Fruit fly (Drosophila melanogaster) whole organism, embryonic: ENCODE data around the gene Wdr92.

ENCODE experiments used
- Abd-B ChIP-seq: fragments of 200-800 bp; sonication (Bioruptor generic); optimal IDR thresholded peaks from 2 replicates; lab custom pipeline; 2018; ENCODE audit warnings: missing biosample characterization, mild to moderate bottlenecking, missing genetic modification characterization, moderate library complexity
- Adf1 ChIP-seq: fragments of 200-800 bp; sonication (Bioruptor generic); IDR thresholded peaks from 2 replicates; pipeline ENCODE4 v1.3.6; 2022; ENCODE audit warnings: missing biosample characterization, missing genetic modification characterization
- CG10321 ChIP-seq: fragments of 200-800 bp; sonication (Bioruptor generic); IDR thresholded peaks from 2 replicates; pipeline ENCODE4 v1.3.6; 2022; ENCODE audit warnings: missing biosample characterization, missing genetic modification characterization
- CG10543 ChIP-seq: fragments of 200-800 bp; sonication (Bioruptor generic); optimal IDR thresholded peaks from 3 replicates; lab custom pipeline; 2017; ENCODE audit warnings: missing biosample characterization, mild to moderate bottlenecking, missing genetic modification characterization, moderate library complexity
- CG11247 ChIP-seq: fragments of 200-800 bp; sonication (Bioruptor generic); IDR thresholded peaks from 2 replicates; pipeline ENCODE4 v1.3.6; 2022; ENCODE audit warnings: missing biosample characterization, missing genetic modification characterization
- CG13894 ChIP-seq: fragments of 200-800 bp; sonication (Bioruptor generic); optimal IDR thresholded peaks from 3 replicates; lab custom pipeline; 2018; ENCODE audit warnings: missing biosample characterization, mild to moderate bottlenecking, missing genetic modification characterization, moderate library complexity
- CG14050 ChIP-seq: fragments of 200-800 bp; sonication (Bioruptor generic); IDR thresholded peaks from 3 replicates; pipeline ENCODE4 v1.3.6; 2022; ENCODE audit warnings: missing biosample characterization, missing genetic modification characterization
- CG15011 ChIP-seq: fragments of 200-800 bp; sonication (Bioruptor generic); optimal IDR thresholded peaks from 3 replicates; lab custom pipeline; 2018; ENCODE audit warnings: missing biosample characterization, mild to moderate bottlenecking, missing genetic modification characterization
- CG18599 ChIP-seq: fragments of 200-800 bp; sonication (Bioruptor generic); optimal IDR thresholded peaks from 3 replicates; lab custom pipeline; 2017; ENCODE audit warnings: missing biosample characterization, missing genetic modification characterization, mild to moderate bottlenecking, moderate library complexity, missing genetic modification reagents
- CG30020 ChIP-seq: fragments of 200-800 bp; optimal IDR thresholded peaks from 2 replicates; lab custom pipeline; 2019; ENCODE audit warnings: missing biosample characterization, mild to moderate bottlenecking, missing genetic modification characterization, moderate library complexity
- CG32767 ChIP-seq: fragments of 200-800 bp; sonication (Bioruptor generic); IDR thresholded peaks from 2 replicates; pipeline ENCODE4 v1.3.6; 2022; ENCODE audit warnings: missing biosample characterization, missing genetic modification characterization
- CG3838 ChIP-seq: fragments of 200-800 bp; sonication (Bioruptor generic); optimal IDR thresholded peaks from 3 replicates; lab custom pipeline; 2016; ENCODE audit warnings: missing biosample characterization, missing genetic modification characterization
- CG5180 ChIP-seq: fragments of 200-800 bp; sonication (Bioruptor generic); optimal IDR thresholded peaks from 3 replicates; lab custom pipeline; 2017; ENCODE audit warnings: missing biosample characterization, missing genetic modification characterization, mild to moderate bottlenecking, moderate library complexity, missing genetic modification reagents
- CG6175 ChIP-seq: fragments of 200-800 bp; sonication (Bioruptor generic); IDR thresholded peaks from 3 replicates; pipeline ENCODE4 v1.3.6; 2022; ENCODE audit warnings: missing biosample characterization, missing genetic modification characterization
- CG6765 ChIP-seq: fragments of 200-800 bp; sonication (Bioruptor generic); optimal IDR thresholded peaks from 3 replicates; lab custom pipeline; 2017; ENCODE audit warnings: missing biosample characterization, mild to moderate bottlenecking, missing genetic modification characterization
- CG7271 ChIP-seq: fragments of 200-800 bp; sonication (Bioruptor generic); optimal IDR thresholded peaks from 2 replicates; lab custom pipeline; 2018; ENCODE audit warnings: missing biosample characterization, mild to moderate bottlenecking, missing genetic modification characterization, moderate library complexity
- CG8359 ChIP-seq: fragments of 200-800 bp; sonication (Bioruptor generic); optimal IDR thresholded peaks from 2 replicates; lab custom pipeline; 2017; ENCODE audit warnings: missing biosample characterization, mild to moderate bottlenecking, missing genetic modification characterization, borderline replicate concordance
- Chrac-16 ChIP-seq: fragments of 200-800 bp; sonication (Bioruptor generic); optimal IDR thresholded peaks from 3 replicates; lab custom pipeline; 2016; ENCODE audit warnings: missing biosample characterization, missing genetic modification characterization
- Doc3 ChIP-seq: fragments of 200-800 bp; sonication (Bioruptor generic); IDR thresholded peaks from 3 replicates; pipeline ENCODE4 v1.3.6; 2022; ENCODE audit warnings: missing biosample characterization, missing genetic modification characterization; ENCODE audit not compliant: partially characterized antibody
- E2f2 ChIP-seq: fragments of 200-800 bp; sonication (Bioruptor generic); IDR thresholded peaks from 2 replicates; pipeline ENCODE4 v1.3.6; 2022; ENCODE audit warnings: missing biosample characterization, missing genetic modification characterization
- H15 ChIP-seq: fragments of 200-800 bp; sonication (Bioruptor generic); IDR thresholded peaks from 3 replicates; pipeline ENCODE4 v1.3.6; 2022; ENCODE audit warnings: missing biosample characterization, missing genetic modification characterization
- HmgZ ChIP-seq: fragments of 200-800 bp; sonication (Bioruptor generic); optimal IDR thresholded peaks from 2 replicates; lab custom pipeline; 2018; ENCODE audit warnings: missing biosample characterization, mild to moderate bottlenecking, missing genetic modification characterization
- Hmr ChIP-seq: fragments of 200-800 bp; sonication (Bioruptor generic); optimal IDR thresholded peaks from 3 replicates; lab custom pipeline; 2017; ENCODE audit warnings: mild to moderate bottlenecking, missing biosample characterization, missing genetic modification reagents, missing genetic modification characterization
- Hr51 ChIP-seq, 2 experiments: fragments of 200-800 bp; sonication (Bioruptor generic); optimal IDR thresholded peaks; 2 replicates in 1 of 2; 3 replicates in 1 of 2; lab custom pipeline; 2016 to 2018; ENCODE audit warnings: missing biosample characterization in 2 of 2, missing genetic modification characterization in 2 of 2, mild to moderate bottlenecking in 1 of 2, moderate library complexity in 1 of 2
- Lim3 ChIP-seq: fragments of 200-800 bp; sonication (Bioruptor generic); IDR thresholded peaks from 2 replicates; pipeline ENCODE4 v1.3.6; 2022; ENCODE audit warnings: missing biosample characterization, missing genetic modification characterization
- Myb ChIP-seq: fragments of 200-800 bp; sonication (Bioruptor generic); optimal IDR thresholded peaks from 2 replicates; lab custom pipeline; 2016; ENCODE audit warnings: missing biosample characterization, missing genetic modification characterization
- NFAT ChIP-seq: fragments of 200-800 bp; sonication (Bioruptor generic); IDR thresholded peaks from 2 replicates; pipeline ENCODE4 v1.3.6; 2022; ENCODE audit warnings: missing biosample characterization, missing genetic modification characterization
- Poxn ChIP-seq: fragments of 200-800 bp; sonication (Bioruptor generic); IDR thresholded peaks from 2 replicates; pipeline ENCODE4 v1.3.6; 2022; ENCODE audit warnings: missing biosample characterization, missing genetic modification characterization
- Usf ChIP-seq: fragments of 200-800 bp; sonication (Bioruptor generic); optimal IDR thresholded peaks from 2 replicates; lab custom pipeline; 2017; ENCODE audit warnings: missing genotype, missing biosample characterization, missing genetic modification characterization
- Xrp1 ChIP-seq: fragments of 200-800 bp; sonication (Bioruptor generic); IDR thresholded peaks from 2 replicates; pipeline ENCODE4 v1.3.6; 2022; ENCODE audit warnings: missing biosample characterization, missing genetic modification characterization
- ash1 ChIP-seq: fragments of 200-800 bp; sonication (Bioruptor generic); optimal IDR thresholded peaks from 2 replicates; lab custom pipeline; 2018; ENCODE audit warnings: missing biosample characterization, mild to moderate bottlenecking, missing genetic modification characterization
- bowl ChIP-seq: fragments of 200-800 bp; sonication (Bioruptor generic); IDR thresholded peaks from 2 replicates; pipeline ENCODE4 v1.3.6; 2022; ENCODE audit warnings: missing biosample characterization, missing genetic modification characterization
- chinmo ChIP-seq: fragments of 200-800 bp; sonication (Bioruptor generic); IDR thresholded peaks from 4 replicates; pipeline ENCODE4 v1.3.6; 2022; ENCODE audit warnings: missing biosample characterization, missing genetic modification characterization; ENCODE audit not compliant: partially characterized antibody
- crc ChIP-seq: fragments of 200-800 bp; sonication (Bioruptor generic); optimal IDR thresholded peaks from 2 replicates; lab custom pipeline; 2016; ENCODE audit warnings: missing biosample characterization, missing genetic modification characterization
- crol ChIP-seq: fragments of 200-800 bp; sonication (Bioruptor generic); IDR thresholded peaks from 2 replicates; pipeline ENCODE4 v1.3.6; 2022; ENCODE audit warnings: missing biosample characterization, missing genetic modification characterization
- disco-r ChIP-seq: fragments of 200-800 bp; sonication (Bioruptor generic); optimal IDR thresholded peaks from 2 replicates; lab custom pipeline; 2016; ENCODE audit warnings: missing biosample characterization, missing genetic modification characterization
- fd64A ChIP-seq: fragments of 200-800 bp; sonication (Bioruptor generic); optimal IDR thresholded peaks from 3 replicates; lab custom pipeline; 2018; ENCODE audit warnings: missing biosample characterization, mild to moderate bottlenecking, missing genetic modification characterization
- hth ChIP-seq: fragments of >200 bp; optimal IDR thresholded peaks from 2 replicates; lab custom pipeline; 2017; ENCODE audit warnings: inconsistent platforms
- inv ChIP-seq: fragments of 200-800 bp; sonication (Bioruptor generic); IDR thresholded peaks from 2 replicates; pipeline ENCODE4 v1.3.6; 2022; ENCODE audit warnings: missing biosample characterization, missing genetic modification characterization; ENCODE audit not compliant: partially characterized antibody
- nau ChIP-seq: fragments of 200-800 bp; sonication (Bioruptor generic); optimal IDR thresholded peaks from 3 replicates; lab custom pipeline; 2017; ENCODE audit warnings: missing biosample characterization, mild to moderate bottlenecking, missing genetic modification characterization, missing genetic modification reagents
- nom ChIP-seq: fragments of 200-800 bp; sonication (Bioruptor generic); optimal IDR thresholded peaks from 2 replicates; lab custom pipeline; 2017; ENCODE audit warnings: missing biosample characterization, missing genetic modification characterization, mild to moderate bottlenecking, moderate library complexity, missing genetic modification reagents
- p53 ChIP-seq: fragments of 200-800 bp; sonication (Bioruptor generic); optimal IDR thresholded peaks from 2 replicates; lab custom pipeline; 2016; ENCODE audit warnings: missing biosample characterization, missing genetic modification characterization
- pnt ChIP-seq: fragments of 200-800 bp; sonication (Bioruptor generic); optimal IDR thresholded peaks from 3 replicates; lab custom pipeline; 2016; ENCODE audit warnings: missing biosample characterization, missing genetic modification characterization
- repo ChIP-seq: fragments of 200-800 bp; sonication (Bioruptor generic); optimal IDR thresholded peaks from 2 replicates; lab custom pipeline; 2016; ENCODE audit warnings: missing biosample characterization, missing genetic modification characterization
- salm ChIP-seq: fragments of 200-800 bp; sonication (Bioruptor generic); optimal IDR thresholded peaks from 2 replicates; lab custom pipeline; 2018; ENCODE audit warnings: missing biosample characterization, mild to moderate bottlenecking, missing genetic modification characterization
- sens-2 ChIP-seq: fragments of 200-800 bp; sonication (Bioruptor generic); IDR thresholded peaks from 2 replicates; pipeline ENCODE4 v1.3.6; 2022; ENCODE audit warnings: missing biosample characterization, missing genetic modification characterization
- slou ChIP-seq: fragments of 200-800 bp; sonication (Bioruptor generic); optimal IDR thresholded peaks from 3 replicates; lab custom pipeline; 2016; ENCODE audit warnings: missing biosample characterization, missing genetic modification characterization
- tll ChIP-seq, 2 experiments: fragments of 200-800 bp in 1 of 2; fragments of >200 bp in 1 of 2; sonication (Bioruptor generic) in 1 of 2; optimal IDR thresholded peaks; 2 replicates each; lab custom pipeline; 2017 to 2019; ENCODE audit warnings: missing biosample characterization in 2 of 2, missing genetic modification characterization in 2 of 2, mild to moderate bottlenecking in 1 of 2, moderate library complexity in 1 of 2
- toy ChIP-seq: fragments of 200-800 bp; sonication (Bioruptor generic); IDR thresholded peaks from 2 replicates; pipeline ENCODE4 v1.3.6; 2022; ENCODE audit warnings: missing biosample characterization, missing genetic modification characterization
- trem ChIP-seq: fragments of 200-800 bp; optimal IDR thresholded peaks from 3 replicates; lab custom pipeline; 2019; ENCODE audit warnings: missing biosample characterization, mild to moderate bottlenecking, missing genetic modification characterization, moderate library complexity
- tx ChIP-seq: fragments of 200-800 bp; sonication (Bioruptor generic); optimal IDR thresholded peaks from 2 replicates; lab custom pipeline; 2016; ENCODE audit warnings: missing biosample characterization, missing genetic modification characterization

The Wdr92 gene

dm6 chr3L:17907609-17908160 is at the start of gene Wdr92, which contains the start of gene Prestin (continued):
- TF ChIP-seq crol (GFP tag; lab: Robert Waterston, UW) (no peak), CG6765 (no peak), Lim3 (GFP tag; lab: Robert Waterston, UW) (no peak), Chrac-16 (no peak), CG14050 (GFP tag; lab: Robert Waterston, UW) (no peak), bowl (peak; percentile 26; the same call in 1 of the 2 replicates), Hmr (GFP tag; lab: Kevin White, UChicago) (peak; percentile 56), tx (no peak), trem (tag; lab: Kevin White, UChicago) (peak; percentile 38), CG13894 (tag; lab: Kevin White, UChicago) (peak; percentile 63), fd64A (GFP tag; lab: Kevin White, UChicago) (no peak), CG32767 (GFP tag; lab: Robert Waterston, UW) (no peak), Myb (GFP tag; lab: Kevin White, UChicago) (peak; percentile 3), Hr51 (GFP tag; optimal IDR thresholded peaks at IDR 0.05; lab: Kevin White, UChicago) (no peak), pnt (GFP tag; lab: Kevin White, UChicago) (no peak), Adf1 (GFP tag; lab: Robert Waterston, UW) (peak; percentile 51; the same call in 1 of the 2 replicates), CG30020 (tag; lab: Kevin White, UChicago) (peak; percentile 21), repo (GFP tag; lab: Kevin White, UChicago) (no peak), H15 (GFP tag; lab: Robert Waterston, UW) (no peak), nau (GFP tag; lab: Kevin White, UChicago) (peak; percentile 5), ash1 (GFP tag; lab: Kevin White, UChicago) (no peak), inv (GFP tag; lab: Robert Waterston, UW) (peak; percentile 76), chinmo (peak; percentile 96), disco-r (GFP tag; lab: Kevin White, UChicago) (no peak), CG8359 (GFP tag; lab: Kevin White, UChicago) (no peak), p53 (GFP tag; lab: Kevin White, UChicago) (no peak), Usf (GFP tag; lab: Kevin White, UChicago) (no peak), CG10321 (GFP tag; lab: Robert Waterston, UW) (no peak), CG7271 (no peak), CG11247 (GFP tag; lab: Robert Waterston, UW) (no peak), nom (GFP tag; lab: Kevin White, UChicago) (peak; percentile 77), CG6175 (GFP tag; lab: Robert Waterston, UW) (no peak), Xrp1 (no peak), slou (GFP tag; lab: Kevin White, UChicago) (no peak), CG10543 (GFP tag; lab: Kevin White, UChicago) (peak; percentile 45), HmgZ (tag; lab: Kevin White, UChicago) (no peak), salm (tag; lab: Kevin White, UChicago) (no peak), CG5180 (GFP tag; lab: Kevin White, UChicago) (no peak), tll (GFP tag; optimal IDR thresholded peaks at IDR 0.05; lab: Kevin White, UChicago) (no peak), toy (GFP tag; lab: Robert Waterston, UW) (no peak), Poxn (GFP tag; lab: Robert Waterston, UW) (no peak), E2f2 (peak; percentile 51), CG18599 (GFP tag; lab: Kevin White, UChicago) (peak; percentile 15), NFAT (GFP tag; lab: Robert Waterston, UW) (no peak), sens-2 (GFP tag; lab: Robert Waterston, UW) (no peak), hth (lab: Kevin White, UChicago) (no peak), Abd-B (GFP tag; lab: Kevin White, UChicago) (no peak), crc (GFP tag; lab: Kevin White, UChicago) (no peak), CG15011 (no peak), Doc3 (GFP tag; lab: Robert Waterston, UW) (peak; percentile 89), CG3838 (GFP tag; lab: Kevin White, UChicago) (no peak)
